Fruit fly (Drosophila melanogaster): ENCODE data around the gene Cpr65Az.

DNA sequence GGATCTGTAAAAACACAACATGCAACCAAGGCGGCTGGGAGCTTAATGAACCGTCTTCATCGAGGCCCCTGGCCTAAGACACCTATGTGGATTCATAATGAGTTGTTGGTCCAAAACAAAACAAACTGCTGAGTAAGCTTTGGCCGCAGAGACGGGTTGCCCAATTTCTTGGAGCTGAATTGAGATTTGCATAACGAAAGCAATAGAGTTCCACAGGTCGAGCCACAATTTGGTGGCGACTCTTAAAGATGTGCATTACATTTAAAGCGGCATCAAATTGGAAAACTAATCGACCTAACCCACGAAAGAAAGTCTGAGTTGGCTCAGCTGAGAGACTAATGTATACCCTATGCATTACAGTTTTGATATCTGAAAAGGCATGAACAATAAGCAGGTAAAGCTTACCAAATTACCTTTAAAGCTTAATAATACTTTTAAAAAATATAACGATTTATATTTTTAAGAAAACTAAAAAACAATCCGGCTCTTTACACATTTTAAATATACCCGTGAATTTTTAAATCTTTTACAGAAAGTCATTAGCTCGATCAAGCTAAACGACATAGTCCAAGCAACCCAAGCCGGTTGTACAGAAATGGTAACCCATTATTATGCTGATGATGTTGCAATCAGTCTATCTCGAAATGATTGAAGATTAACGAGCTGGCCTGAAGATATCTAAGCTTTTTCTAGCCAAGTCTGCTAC lies 3.1 kb upstream of the Cpr65Az start, which contains the start of gene CG13297:
- TF ChIP-seq CG17806 (tag; optimal IDR thresholded peaks at IDR 0.05) (no peak), CG12605 (GFP tag; IDR thresholded peaks at IDR 0.05) (no peak), fd96Ca (GFP tag; IDR thresholded peaks at IDR 0.05) (no peak), CG14655 (GFP tag; optimal IDR thresholded peaks at IDR 0.05) (no peak), gl (tag; optimal IDR thresholded peaks at IDR 0.05) (no peak), CG8159 (tag; optimal IDR thresholded peaks at IDR 0.05) (no peak), EcR (GFP tag; optimal IDR thresholded peaks at IDR 0.05) (no peak), CG15710 (tag; optimal IDR thresholded peaks at IDR 0.05) (no peak), Snoo (tag; optimal IDR thresholded peaks at IDR 0.05) (no peak), CG13204 (GFP tag; optimal IDR thresholded peaks at IDR 0.05) (no peak), CG8301 (tag; optimal IDR thresholded peaks at IDR 0.05) (no peak), CG34367 (tag; optimal IDR thresholded peaks at IDR 0.05) (no peak)

Data from whole organism, pupa.